Worm (Caenorhabditis elegans) whole organism, young adult: Measurements from ENCODE around the gene T04C10.3.

ENCODE experiments used
- B0336.3 ChIP-seq: fragments of 200-800 bp; sonication (Bioruptor generic); IDR thresholded peaks from 2 replicates; pipeline ENCODE4 v1.3.6; 2022; ENCODE audit warnings: missing genetic modification characterization, missing compliant biosample characterization
- D2030.7 ChIP-seq: fragments of 200-800 bp; sonication (Bioruptor generic); IDR thresholded peaks from 2 replicates; pipeline ENCODE4 v1.3.6; 2022; ENCODE audit warnings: missing genetic modification reagents, missing genetic modification characterization, missing compliant biosample characterization
- F10E7.11 ChIP-seq: sonication (generic microtip); optimal IDR thresholded peaks from 2 replicates; lab custom pipeline; 2017; ENCODE audit warnings: mild to moderate bottlenecking, missing genetic modification characterization, moderate library complexity, missing compliant biosample characterization
- F23B12.7 ChIP-seq: sonication (generic microtip); optimal IDR thresholded peaks from 2 replicates; lab custom pipeline; 2017; ENCODE audit warnings: missing genetic modification characterization, mild to moderate bottlenecking, missing compliant biosample characterization, antibody characterized with exemption, moderate library complexity; ENCODE audit not compliant: insufficient read depth
- F33H1.4 ChIP-seq: fragments of 200-800 bp; sonication (Bioruptor generic); IDR thresholded peaks from 2 replicates; pipeline ENCODE4 v1.3.6; 2022; ENCODE audit warnings: missing genetic modification reagents, missing genetic modification characterization, missing compliant biosample characterization
- F37B4.10 ChIP-seq: fragments of 200-800 bp; sonication (Bioruptor generic); IDR thresholded peaks from 2 replicates; pipeline ENCODE4 v1.3.6; 2022; ENCODE audit warnings: missing genetic modification characterization, missing compliant biosample characterization
- F39B2.1 ChIP-seq: fragments of 200-800 bp; sonication (Bioruptor generic); IDR thresholded peaks from 2 replicates; pipeline ENCODE4 v1.3.6; 2022; ENCODE audit warnings: missing genetic modification reagents, missing genetic modification characterization, missing compliant biosample characterization
- F57C9.4 ChIP-seq: sonication (generic microtip); optimal IDR thresholded peaks from 2 replicates; lab custom pipeline; 2017; ENCODE audit warnings: mild to moderate bottlenecking, missing genetic modification characterization, missing compliant biosample characterization
- K11D2.4 ChIP-seq: fragments of 200-800 bp; sonication (Bioruptor generic); IDR thresholded peaks from 2 replicates; pipeline ENCODE4 v1.3.6; 2022; ENCODE audit warnings: missing genetic modification reagents, missing genetic modification characterization, missing compliant biosample characterization
- K12H6.12 ChIP-seq: fragments of 200-800 bp; sonication (Bioruptor generic); optimal IDR thresholded peaks from 2 replicates; lab custom pipeline; 2018; ENCODE audit warnings: mild to moderate bottlenecking, missing genetic modification characterization, missing compliant biosample characterization
- Y53G8AR.9 ChIP-seq: fragments of 200-800 bp; sonication (Bioruptor generic); conservative IDR thresholded peaks from 2 replicates; pipeline ENCODE4 v1.3.6; 2022; ENCODE audit warnings: missing genetic modification reagents, missing genetic modification characterization, missing compliant biosample characterization
- Y67H2A.10 ChIP-seq: fragments of 200-800 bp; sonication (Bioruptor generic); conservative IDR thresholded peaks from 2 replicates; pipeline ENCODE4 v1.3.6; 2022; ENCODE audit warnings: missing genetic modification reagents, missing genetic modification characterization, missing compliant biosample characterization
- aptf-2 ChIP-seq: fragments of 200-800 bp; sonication (Bioruptor generic); conservative IDR thresholded peaks from 2 replicates; pipeline ENCODE4 v1.3.6; 2022; ENCODE audit warnings: missing genetic modification reagents, missing genetic modification characterization, missing compliant biosample characterization
- attf-5 ChIP-seq: fragments of 200-800 bp; sonication (Bioruptor generic); optimal IDR thresholded peaks from 2 replicates; lab custom pipeline; 2018; ENCODE audit warnings: mild to moderate bottlenecking, missing genetic modification characterization, missing compliant biosample characterization
- cebp-1 ChIP-seq, 2 experiments: fragments of 200-800 bp in 1 of 2; sonication (Bioruptor generic) in 1 of 2; sonication (generic microtip) in 1 of 2; IDR thresholded peaks in 1 of 2; optimal IDR thresholded peaks in 1 of 2; 2 replicates each; pipeline versions ENCODE4 v1.3.6 to Lab custom; 2017 to 2022; ENCODE audit warnings: missing compliant biosample characterization in 2 of 2, missing genetic modification characterization in 2 of 2, mild to moderate bottlenecking in 1 of 2, missing genetic modification reagents in 1 of 2, moderate library complexity in 1 of 2
- ceh-27 ChIP-seq: fragments of 200-800 bp; sonication (Bioruptor generic); optimal IDR thresholded peaks from 2 replicates; lab custom pipeline; 2018; ENCODE audit warnings: mild to moderate bottlenecking, missing genetic modification characterization, moderate library complexity, missing compliant biosample characterization
- ceh-79 ChIP-seq: sonication (generic microtip); optimal IDR thresholded peaks from 2 replicates; lab custom pipeline; 2017; ENCODE audit warnings: mild to moderate bottlenecking, missing genetic modification characterization, missing compliant biosample characterization
- die-1 ChIP-seq: sonication (generic microtip); optimal IDR thresholded peaks from 2 replicates; lab custom pipeline; 2016; ENCODE audit warnings: missing genotype, mild to moderate bottlenecking, missing genetic modification characterization, missing compliant biosample characterization
- gei-17 ChIP-seq: fragments of 200-800 bp; sonication (Bioruptor generic); optimal IDR thresholded peaks from 2 replicates; lab custom pipeline; 2018; ENCODE audit warnings: mild to moderate bottlenecking, missing genetic modification characterization, missing compliant biosample characterization
- hmg-1.2 ChIP-seq: fragments of 200-800 bp; sonication (Bioruptor generic); IDR thresholded peaks from 2 replicates; pipeline ENCODE4 v1.3.6; 2022; ENCODE audit warnings: missing genetic modification reagents, missing genetic modification characterization, missing compliant biosample characterization
- hsf-1 ChIP-seq: fragments of 200-800 bp; sonication (Bioruptor generic); IDR thresholded peaks from 2 replicates; pipeline ENCODE4 v1.3.6; 2022; ENCODE audit warnings: missing genetic modification reagents, missing genetic modification characterization, missing compliant biosample characterization
- let-607 ChIP-seq, 2 experiments: fragments of 200-800 bp in 1 of 2; sonication (Bioruptor generic) in 1 of 2; sonication (generic microtip) in 1 of 2; optimal IDR thresholded peaks; 2 replicates each; lab custom pipeline; 2016 to 2018; ENCODE audit warnings: mild to moderate bottlenecking in 2 of 2, missing compliant biosample characterization in 2 of 2, missing genetic modification characterization in 2 of 2, moderate library complexity in 2 of 2, missing genotype in 1 of 2
- lin-26 ChIP-seq: fragments of 200-800 bp; sonication (Bioruptor generic); IDR thresholded peaks from 2 replicates; pipeline ENCODE4 v1.3.6; 2022; ENCODE audit warnings: missing genetic modification reagents, missing genetic modification characterization, missing compliant biosample characterization
- lin-40 ChIP-seq: sonication (generic microtip); optimal IDR thresholded peaks from 2 replicates; lab custom pipeline; 2016; ENCODE audit warnings: missing genetic modification characterization, mild to moderate bottlenecking, missing compliant biosample characterization, missing genotype, missing genetic modification reagents
- lir-1 ChIP-seq: fragments of 200-800 bp; sonication (Bioruptor generic); conservative IDR thresholded peaks from 2 replicates; pipeline ENCODE4 v1.3.6; 2022; ENCODE audit warnings: missing genetic modification reagents, missing genetic modification characterization, missing compliant biosample characterization
- madf-10 ChIP-seq: sonication (generic microtip); optimal IDR thresholded peaks from 2 replicates; lab custom pipeline; 2016; ENCODE audit warnings: mild to moderate bottlenecking, missing genetic modification characterization, missing compliant biosample characterization
- madf-3 ChIP-seq: fragments of 200-800 bp; sonication (Bioruptor generic); IDR thresholded peaks from 2 replicates; pipeline ENCODE4 v1.3.6; 2022; ENCODE audit warnings: missing genetic modification reagents, missing genetic modification characterization, missing compliant biosample characterization
- mcd-1 ChIP-seq: fragments of 200-800 bp; sonication (Bioruptor generic); IDR thresholded peaks from 2 replicates; pipeline ENCODE4 v1.3.6; 2022; ENCODE audit warnings: missing genetic modification reagents, missing genetic modification characterization, missing compliant biosample characterization
- nhr-120 ChIP-seq: fragments of 200-800 bp; sonication (Bioruptor generic); IDR thresholded peaks from 2 replicates; pipeline ENCODE4 v1.3.6; 2022; ENCODE audit warnings: missing genetic modification characterization, missing compliant biosample characterization
- nhr-80 ChIP-seq: sonication (generic microtip); optimal IDR thresholded peaks from 2 replicates; lab custom pipeline; 2016; ENCODE audit warnings: missing genetic modification characterization, missing compliant biosample characterization
- nhr-90 ChIP-seq: sonication (generic microtip); optimal IDR thresholded peaks from 2 replicates; lab custom pipeline; 2016; ENCODE audit warnings: missing genotype, mild to moderate bottlenecking, missing genetic modification characterization, missing compliant biosample characterization
- snpc-4 ChIP-seq, 5 experiments: fragments of 150-350 bp in 1 of 5; sonication (generic microtip) in 4 of 5; optimal IDR thresholded peaks; 2 replicates each; lab custom pipeline; 2014 to 2018; ENCODE audit warnings: missing genetic modification characterization in 5 of 5, missing biosample characterization in 3 of 5, antibody characterized with exemption in 2 of 5, mild to moderate bottlenecking in 2 of 5, missing compliant biosample characterization in 2 of 5, missing genotype in 2 of 5, moderate library complexity in 2 of 5, missing genetic modification reagents in 1 of 5
- tbx-9 ChIP-seq: sonication (generic microtip); optimal IDR thresholded peaks from 2 replicates; lab custom pipeline; 2016; ENCODE audit warnings: borderline replicate concordance, missing genetic modification characterization, inconsistent platforms, missing compliant biosample characterization
- ztf-18 ChIP-seq: sonication (generic microtip); optimal IDR thresholded peaks from 2 replicates; lab custom pipeline; 2016; ENCODE audit warnings: missing genotype, mild to moderate bottlenecking, missing genetic modification characterization, missing compliant biosample characterization
- ztf-26 ChIP-seq: sonication (generic microtip); optimal IDR thresholded peaks from 2 replicates; lab custom pipeline; 2017; ENCODE audit warnings: missing genetic modification characterization, missing compliant biosample characterization
- ztf-28 ChIP-seq: fragments of 200-800 bp; sonication (Bioruptor generic); IDR thresholded peaks from 2 replicates; pipeline ENCODE4 v1.3.6; 2022; ENCODE audit warnings: missing genetic modification reagents, missing genetic modification characterization, missing compliant biosample characterization

Gene T04C10.3

ce11 chrX:14818464-14819259 is 6.5 kb downstream of the T04C10.3 start, which contains the start of gene epn-1 (continued):
- TF ChIP-seq F23B12.7 (tag; lab: Kevin White, UChicago) (peak; percentile 34), B0336.3 (GFP tag; lab: Robert Waterston, UW) (peak; percentile 98), ztf-28 (GFP tag; lab: Robert Waterston, UW) (no peak), F39B2.1 (peak; percentile 77; the same call in 1 of the 2 replicates), Y53G8AR.9 (GFP tag; lab: Robert Waterston, UW) (peak; percentile 95), ceh-79 (peak; percentile 87), lin-40 (tag; lab: Kevin White, UChicago) (peak; percentile 98), Y67H2A.10 (GFP tag; lab: Robert Waterston, UW) (peak; percentile 93), K11D2.4 (GFP tag; lab: Robert Waterston, UW) (peak; percentile 96), hsf-1 (GFP tag; lab: Robert Waterston, UW) (0 out of 2 replicates have a peak, but pooled peaks have one; percentile 55), tbx-9 (tag; lab: Kevin White, UChicago) (no peak), F37B4.10 (GFP tag; lab: Robert Waterston, UW) (peak; percentile 95; the same call in 1 of the 2 replicates)

- peak; percentile 62; the same call in 1 of the 2 replicates for TF ChIP-seq cebp-1 (GFP tag; IDR thresholded peaks at IDR 0.05; lab: Robert Waterston, UW)
- TF ChIP-seq cebp-1 (tag; optimal IDR thresholded peaks at IDR 0.05; lab: Kevin White, UChicago): peak; percentile 86
- TF ChIP-seq F10E7.11: no peak
These were observed 7.3 kb downstream of the T04C10.3 start for ce11 chrX:14819495-14819894.

ce11 chrX:14824490-14825050 is 12.4 kb downstream of the T04C10.3 start, which contains the start of gene mbk-1:
Gene mbk-1 (minus strand): TSS chrX:14824540.
- no peak for TF ChIP-seq cebp-1 (GFP tag; IDR thresholded peaks at IDR 0.05; lab: Robert Waterston, UW)
- TF ChIP-seq cebp-1 (tag; optimal IDR thresholded peaks at IDR 0.05; lab: Kevin White, UChicago): peak; percentile 73
- TF ChIP-seq lin-26 (GFP tag; lab: Robert Waterston, UW): peak; percentile 57; the same call in 1 of the 2 replicates
- peak; percentile 35; the same call in 1 of the 2 replicates for TF ChIP-seq mcd-1
- TF ChIP-seq nhr-80 (tag; lab: Kevin White, UChicago): peak; percentile 81
- peak; percentile 60 for TF ChIP-seq lin-40 (tag; lab: Kevin White, UChicago)
- TF ChIP-seq ceh-27 (GFP tag; lab: Kevin White, UChicago): peak; percentile 81
- TF ChIP-seq K11D2.4 (GFP tag; lab: Robert Waterston, UW): 0 out of 2 replicates have a peak, but pooled peaks have one; percentile 23
- no peak for TF ChIP-seq aptf-2
- peak; percentile 16 for TF ChIP-seq gei-17 (GFP tag; lab: Kevin White, UChicago)
- TF ChIP-seq lir-1 (GFP tag; lab: Robert Waterston, UW): 0 out of 2 replicates have a peak, but pooled peaks have one; percentile 54
- peak in 1 of 2 experiments; percentile 49 for TF ChIP-seq let-607 (tag; optimal IDR thresholded peaks at IDR 0.05; lab: Kevin White, UChicago)
- peak; percentile 29 for TF ChIP-seq K12H6.12 (tag; lab: Kevin White, UChicago)
- TF ChIP-seq die-1 (tag; lab: Kevin White, UChicago): peak; percentile 4
- TF ChIP-seq D2030.7 (GFP tag; lab: Robert Waterston, UW): no peak
- no peak for TF ChIP-seq nhr-90 (tag; lab: Kevin White, UChicago)
- no peak for TF ChIP-seq F57C9.4 (tag; lab: Kevin White, UChicago)
- peak; percentile 88 for TF ChIP-seq hmg-1.2
- peak; percentile 87 for TF ChIP-seq madf-3
- peak; percentile 6 for TF ChIP-seq ztf-26 (tag; lab: Kevin White, UChicago)
- peak; percentile 58 for TF ChIP-seq attf-5 (GFP tag; lab: Kevin White, UChicago)
- TF ChIP-seq F33H1.4 (GFP tag; lab: Robert Waterston, UW): no peak
- TF ChIP-seq ztf-18 (tag; lab: Kevin White, UChicago): peak; percentile 1
- peak; percentile 41 for TF ChIP-seq madf-10 (tag; lab: Kevin White, UChicago)
- TF ChIP-seq nhr-120 (GFP tag; lab: Robert Waterston, UW): no peak
- TF ChIP-seq snpc-4 (GFP tag; optimal IDR thresholded peaks at IDR 0.05; lab: Kevin White, UChicago): no peak
- peak in 3 of 4 experiments; percentile 31 to 40 (median 35) for TF ChIP-seq snpc-4 (tag; optimal IDR thresholded peaks at IDR 0.05; lab: Kevin White, UChicago)
- TF ChIP-seq, all 124 proteins: peak for 19
